Worm (Caenorhabditis elegans) whole organism, L1 larva: Measurements from ENCODE around the gene Y66D12A.6.

Experiments used
- Y116A8C.19 ChIP-seq: sonication (generic microtip); optimal IDR thresholded peaks from 2 replicates; lab custom pipeline; 2016; ENCODE audit warnings: missing compliant biosample characterization, missing genetic modification characterization, borderline replicate concordance
- egl-27 ChIP-seq, 2 experiments: fragments of 150-350 bp in 1 of 2; sonication (generic microtip); optimal IDR thresholded peaks; 3 replicates each; lab custom pipeline; 2017 to 2018; ENCODE audit warnings: missing biosample characterization in 2 of 2, missing genetic modification characterization in 2 of 2, missing genetic modification reagents in 2 of 2
- jun-1 ChIP-seq: fragments of 150-350 bp; optimal IDR thresholded peaks from 2 replicates; lab custom pipeline; 2014; ENCODE audit warnings: missing biosample characterization, missing genetic modification reagents, missing genetic modification characterization
- nhr-237 ChIP-seq: fragments of 150-350 bp; optimal IDR thresholded peaks from 2 replicates; lab custom pipeline; 2014; ENCODE audit warnings: missing biosample characterization, missing genetic modification characterization
- snu-23 ChIP-seq: sonication (generic microtip); optimal IDR thresholded peaks from 2 replicates; lab custom pipeline; 2016; ENCODE audit warnings: missing genetic modification characterization, missing compliant biosample characterization
- tbx-2 ChIP-seq: sonication (generic microtip); optimal IDR thresholded peaks from 2 replicates; lab custom pipeline; 2016; ENCODE audit warnings: missing genetic modification characterization, missing compliant biosample characterization
- unc-62 ChIP-seq: fragments of 150-350 bp; optimal IDR thresholded peaks from 2 replicates; lab custom pipeline; 2014; ENCODE audit warnings: missing biosample characterization, missing genetic modification reagents, missing genetic modification characterization
- zag-1 ChIP-seq: fragments of 150-350 bp; optimal IDR thresholded peaks from 2 replicates; lab custom pipeline; 2014; ENCODE audit warnings: missing biosample characterization, missing genetic modification characterization

DNA sequence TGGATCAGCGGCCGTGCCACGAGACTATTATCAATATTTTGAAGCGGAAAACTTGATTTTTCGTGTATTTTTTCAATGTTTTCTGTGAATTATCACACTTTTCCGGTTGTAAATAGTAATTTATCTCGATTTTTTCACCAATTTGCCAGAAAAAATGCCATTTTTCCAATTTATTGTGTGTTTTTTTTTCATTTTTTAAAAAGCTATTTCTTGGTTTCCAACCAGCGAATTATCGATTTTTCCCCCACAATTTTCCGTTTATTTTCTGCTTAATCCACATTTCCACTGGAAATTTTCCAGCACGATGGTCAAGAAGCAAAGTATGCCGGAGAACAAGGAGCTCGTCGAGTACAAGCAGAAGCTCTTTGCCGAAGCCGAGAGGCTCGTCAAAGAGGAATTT is 13.4 kb downstream of the Y66D12A.6 start, which contains the start of gene psme-3:
- no peak for TF ChIP-seq nhr-237 (tag; lab: Kevin White, UChicago)
- no peak for TF ChIP-seq zag-1 (tag; lab: Kevin White, UChicago)
- no peak for TF ChIP-seq jun-1
- TF ChIP-seq Y116A8C.19 (tag; lab: Kevin White, UChicago): no peak
- TF ChIP-seq egl-27 (tag; optimal IDR thresholded peaks at IDR 0.05; lab: Kevin White, UChicago): no peak
- TF ChIP-seq unc-62 (GFP tag; lab: Kevin White, UChicago): no peak
- TF ChIP-seq tbx-2 (tag; lab: Kevin White, UChicago): no peak
- TF ChIP-seq snu-23: no peak
